Worm (Caenorhabditis elegans): ENCODE data around the gene grl-8.

DNA sequence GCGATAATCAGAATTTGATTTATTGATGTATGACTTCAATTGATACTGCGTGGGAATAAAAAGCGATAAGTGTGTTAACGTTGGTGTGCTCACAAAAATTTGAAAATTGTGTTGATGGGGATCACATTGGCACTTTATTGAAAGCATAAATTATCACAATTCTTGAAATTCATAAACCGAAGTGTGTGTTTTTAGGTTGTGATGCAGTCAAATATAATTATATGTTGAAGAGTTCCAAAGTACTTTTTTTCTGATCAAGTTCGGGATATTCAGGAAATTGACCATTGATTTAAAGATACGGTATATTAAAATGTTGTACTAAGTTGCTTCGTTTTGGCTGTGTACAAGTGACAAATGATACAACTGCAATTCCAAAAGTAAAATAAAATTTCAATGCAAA, 42.8 kb upstream of the grl-8 start, which contains the start of gene srh-28:
- TF ChIP-seq lin-39 (tag; optimal IDR thresholded peaks at IDR 0.05) (no peak), sdz-12 (GFP tag; optimal IDR thresholded peaks at IDR 0.05) (no peak), pha-4 (GFP tag; IDR thresholded peaks at IDR 0.05) (no peak), pha-4 (tag; optimal IDR thresholded peaks at IDR 0.05) (no peak), ama-1 (optimal IDR thresholded peaks at IDR 0.05) (no peak), nhr-11 (tag; optimal IDR thresholded peaks at IDR 0.05) (no peak), mep-1 (tag; optimal IDR thresholded peaks at IDR 0.05) (no peak), nhr-28 (tag; optimal IDR thresholded peaks at IDR 0.05) (no peak), mdl-1 (tag; optimal IDR thresholded peaks at IDR 0.05) (no peak), ztf-11 (tag; optimal IDR thresholded peaks at IDR 0.05) (no peak)
